Fruit fly (Drosophila melanogaster) whole organism, embryonic: ENCODE measurements around the gene Ser12.

Experiments used
- Adf1 ChIP-seq: fragments of 200-800 bp; sonication (Bioruptor generic); IDR thresholded peaks from 2 replicates; pipeline ENCODE4 v1.3.6; 2022; ENCODE audit warnings: missing biosample characterization, missing genetic modification characterization
- CG10209 ChIP-seq: fragments of 200-800 bp; sonication (Bioruptor generic); optimal IDR thresholded peaks from 3 replicates; lab custom pipeline; 2017; ENCODE audit warnings: missing biosample characterization, mild to moderate bottlenecking, missing genetic modification characterization, missing genetic modification reagents
- CG10267 ChIP-seq: fragments of 200-800 bp; sonication (Bioruptor generic); optimal IDR thresholded peaks from 2 replicates; lab custom pipeline; 2018; ENCODE audit warnings: missing biosample characterization, mild to moderate bottlenecking, missing genetic modification characterization, moderate library complexity
- CG12659 ChIP-seq: fragments of 200-800 bp; sonication (Bioruptor generic); optimal IDR thresholded peaks from 3 replicates; lab custom pipeline; 2017; ENCODE audit warnings: mild to moderate bottlenecking, missing biosample characterization, missing genetic modification reagents, missing genetic modification characterization
- CG13287 ChIP-seq: fragments of 200-800 bp; sonication (Bioruptor generic); IDR thresholded peaks from 2 replicates; pipeline ENCODE4 v1.3.6; 2022; ENCODE audit warnings: missing biosample characterization, missing genetic modification characterization; ENCODE audit not compliant: partially characterized antibody
- CG14710 ChIP-seq: fragments of 200-800 bp; sonication (Bioruptor generic); optimal IDR thresholded peaks from 3 replicates; lab custom pipeline; 2019; ENCODE audit warnings: missing biosample characterization, mild to moderate bottlenecking, missing genetic modification characterization, moderate library complexity
- CG15514 ChIP-seq: fragments of 200-800 bp; sonication (Bioruptor generic); optimal IDR thresholded peaks from 3 replicates; lab custom pipeline; 2017; ENCODE audit warnings: missing biosample characterization, missing genetic modification characterization, mild to moderate bottlenecking, moderate library complexity, missing genetic modification reagents
- CG16863 ChIP-seq: fragments of 200-800 bp; sonication (Bioruptor generic); optimal IDR thresholded peaks from 3 replicates; lab custom pipeline; 2016; ENCODE audit warnings: missing biosample characterization, missing genetic modification characterization
- CG17359 ChIP-seq: fragments of 200-800 bp; sonication (Bioruptor generic); optimal IDR thresholded peaks from 3 replicates; lab custom pipeline; 2018; ENCODE audit warnings: missing biosample characterization, mild to moderate bottlenecking, missing genetic modification characterization, moderate library complexity
- CG2712 ChIP-seq: fragments of 200-800 bp; optimal IDR thresholded peaks from 3 replicates; lab custom pipeline; 2019; ENCODE audit warnings: missing biosample characterization, mild to moderate bottlenecking, missing genetic modification characterization, moderate library complexity
- CG34224 ChIP-seq: fragments of 200-800 bp; sonication (Bioruptor generic); IDR thresholded peaks from 3 replicates; pipeline ENCODE4 v1.3.6; 2022; ENCODE audit warnings: missing biosample characterization, missing genetic modification characterization; ENCODE audit not compliant: partially characterized antibody
- CG34376 ChIP-seq: fragments of 200-800 bp; sonication (Bioruptor generic); optimal IDR thresholded peaks from 2 replicates; lab custom pipeline; 2018; ENCODE audit warnings: missing biosample characterization, mild to moderate bottlenecking, missing genetic modification characterization
- CG4328 ChIP-seq: fragments of 200-800 bp; sonication (Bioruptor generic); optimal IDR thresholded peaks from 3 replicates; lab custom pipeline; 2017; ENCODE audit warnings: missing biosample characterization, missing genetic modification reagents, missing genetic modification characterization
- CG4617 ChIP-seq: fragments of 200-800 bp; sonication (Bioruptor generic); optimal IDR thresholded peaks from 3 replicates; lab custom pipeline; 2016; ENCODE audit warnings: missing biosample characterization, missing genetic modification characterization, borderline replicate concordance
- CG6791 ChIP-seq: fragments of 200-800 bp; sonication (Bioruptor generic); IDR thresholded peaks from 3 replicates; pipeline ENCODE4 v1.3.6; 2022; ENCODE audit warnings: missing biosample characterization, missing genetic modification characterization; ENCODE audit not compliant: partially characterized antibody
- CG8765 ChIP-seq: fragments of 200-800 bp; sonication (Bioruptor generic); IDR thresholded peaks from 2 replicates; pipeline ENCODE4 v1.3.6; 2022; ENCODE audit warnings: missing biosample characterization, missing genetic modification characterization
- CG9932 ChIP-seq: fragments of 200-800 bp; sonication (Bioruptor generic); IDR thresholded peaks from 2 replicates; pipeline ENCODE4 v1.3.6; 2022; ENCODE audit warnings: missing biosample characterization, missing genetic modification characterization
- Dll ChIP-seq: fragments of 200-800 bp; sonication (Bioruptor generic); IDR thresholded peaks from 4 replicates; pipeline ENCODE4 v1.3.6; 2022; ENCODE audit warnings: missing biosample characterization, missing genetic modification characterization; ENCODE audit not compliant: partially characterized antibody
- E2f2 ChIP-seq: fragments of 200-800 bp; sonication (Bioruptor generic); IDR thresholded peaks from 2 replicates; pipeline ENCODE4 v1.3.6; 2022; ENCODE audit warnings: missing biosample characterization, missing genetic modification characterization
- HLHmδ ChIP-seq: fragments of 200-800 bp; sonication (Bioruptor generic); optimal IDR thresholded peaks from 2 replicates; lab custom pipeline; 2018; ENCODE audit warnings: missing biosample characterization, mild to moderate bottlenecking, missing genetic modification characterization, moderate library complexity
- MESR4 ChIP-seq: fragments of 200-800 bp; sonication (Bioruptor generic); optimal IDR thresholded peaks from 2 replicates; lab custom pipeline; 2018; ENCODE audit warnings: missing biosample characterization, mild to moderate bottlenecking, missing genetic modification characterization, moderate library complexity
- Med ChIP-seq: fragments of 200-800 bp; sonication (Bioruptor generic); peaks from one replicate; lab custom pipeline; 2016; ENCODE audit warnings: missing biosample characterization, missing genetic modification characterization, mild to moderate bottlenecking, inconsistent platforms, moderate library complexity
- Meics ChIP-seq: fragments of 200-800 bp; sonication (Bioruptor generic); optimal IDR thresholded peaks from 2 replicates; lab custom pipeline; 2017; ENCODE audit warnings: missing biosample characterization, mild to moderate bottlenecking, missing genetic modification characterization
- Sry-δ ChIP-seq: fragments of 200-800 bp; sonication (Bioruptor generic); optimal IDR thresholded peaks from 2 replicates; lab custom pipeline; 2016; ENCODE audit warnings: missing biosample characterization, missing genetic modification characterization
- Tbp ChIP-seq: fragments of >200 bp; optimal IDR thresholded peaks from 2 replicates; lab custom pipeline; 2018; ENCODE audit warnings: missing biosample characterization, missing genetic modification characterization
- Trl ChIP-seq, 3 experiments: fragments of >200 bp in 2 of 3; fragments of 200-800 bp in 1 of 3; sonication (Bioruptor generic) in 1 of 3; optimal IDR thresholded peaks; 2 replicates in 1 of 3; 3 replicates in 2 of 3; lab custom pipeline; 2016 to 2017; ENCODE audit warnings: missing biosample characterization in 1 of 3, missing genetic modification characterization in 1 of 3
- abd-A ChIP-seq: fragments of 200-800 bp; sonication (Bioruptor generic); optimal IDR thresholded peaks from 3 replicates; lab custom pipeline; 2019; ENCODE audit warnings: missing biosample characterization, mild to moderate bottlenecking, missing genetic modification characterization, moderate library complexity
- caup ChIP-seq: fragments of 200-800 bp; sonication (Bioruptor generic); optimal IDR thresholded peaks from 3 replicates; lab custom pipeline; 2017; ENCODE audit warnings: missing biosample characterization, mild to moderate bottlenecking, missing genetic modification characterization, moderate library complexity; ENCODE audit not compliant: severe bottlenecking
- chinmo ChIP-seq: fragments of 200-800 bp; sonication (Bioruptor generic); IDR thresholded peaks from 4 replicates; pipeline ENCODE4 v1.3.6; 2022; ENCODE audit warnings: missing biosample characterization, missing genetic modification characterization; ENCODE audit not compliant: partially characterized antibody
- da ChIP-seq: fragments of 200-800 bp; sonication (Bioruptor generic); optimal IDR thresholded peaks from 2 replicates; lab custom pipeline; 2016; ENCODE audit warnings: missing biosample characterization, missing genetic modification characterization
- dm ChIP-seq: fragments of 200-800 bp; sonication (Bioruptor generic); optimal IDR thresholded peaks from 3 replicates; lab custom pipeline; 2016; ENCODE audit warnings: missing biosample characterization, missing genetic modification characterization
- exex ChIP-seq: fragments of 200-800 bp; sonication (Bioruptor generic); optimal IDR thresholded peaks from 4 replicates; lab custom pipeline; 2018; ENCODE audit warnings: missing biosample characterization, mild to moderate bottlenecking, missing genetic modification characterization, moderate library complexity
- gro ChIP-seq: fragments of 200-800 bp; sonication (Bioruptor generic); optimal IDR thresholded peaks from 2 replicates; lab custom pipeline; 2016; ENCODE audit warnings: missing biosample characterization, missing genetic modification characterization
- gsb-n ChIP-seq: fragments of 200-800 bp; sonication (Bioruptor generic); optimal IDR thresholded peaks from 3 replicates; lab custom pipeline; 2018; ENCODE audit warnings: missing biosample characterization, mild to moderate bottlenecking, missing genetic modification characterization
- knrl ChIP-seq: fragments of 200-800 bp; sonication (Bioruptor generic); IDR thresholded peaks from 3 replicates; pipeline ENCODE4 v1.3.6; 2022; ENCODE audit warnings: missing biosample characterization, missing genetic modification characterization; ENCODE audit not compliant: partially characterized antibody
- lbe ChIP-seq: fragments of 200-800 bp; sonication (Bioruptor generic); optimal IDR thresholded peaks from 2 replicates; lab custom pipeline; 2016; ENCODE audit warnings: missing biosample characterization, mild to moderate bottlenecking, missing genetic modification characterization
- prd ChIP-seq, 3 experiments: fragments of >200 bp in 2 of 3; fragments of 200-800 bp in 1 of 3; sonication (Bioruptor generic) in 1 of 3; optimal IDR thresholded peaks in 2 of 3; IDR thresholded peaks in 1 of 3; 2 replicates in 2 of 3; 3 replicates in 1 of 3; pipeline versions ENCODE4 v1.3.6 to Lab custom; 2017 to 2022; ENCODE audit warnings: missing biosample characterization in 1 of 3, missing genetic modification characterization in 1 of 3
- pzg ChIP-seq: fragments of 200-800 bp; sonication (Bioruptor generic); optimal IDR thresholded peaks from 3 replicates; lab custom pipeline; 2018; ENCODE audit warnings: missing biosample characterization, mild to moderate bottlenecking, missing genetic modification characterization, moderate library complexity
- row ChIP-seq: fragments of 200-800 bp; sonication (Bioruptor generic); IDR thresholded peaks from 3 replicates; pipeline ENCODE4 v1.3.6; 2022; ENCODE audit warnings: missing biosample characterization, missing genetic modification characterization
- sens ChIP-seq: fragments of 200-800 bp; sonication (Bioruptor generic); peaks from one replicate; lab custom pipeline; 2016; ENCODE audit warnings: missing biosample characterization, missing genetic modification characterization
- slbo ChIP-seq: fragments of 200-800 bp; sonication (Bioruptor generic); IDR thresholded peaks from 2 replicates; pipeline ENCODE4 v1.3.6; 2022; ENCODE audit warnings: missing biosample characterization, missing genetic modification characterization
- sqz ChIP-seq: fragments of 200-800 bp; sonication (Bioruptor generic); optimal IDR thresholded peaks from 3 replicates; lab custom pipeline; 2018; ENCODE audit warnings: missing biosample characterization, mild to moderate bottlenecking, missing genetic modification characterization
- stwl ChIP-seq: fragments of 200-800 bp; sonication (Bioruptor generic); optimal IDR thresholded peaks from 3 replicates; lab custom pipeline; 2018; ENCODE audit warnings: missing biosample characterization, mild to moderate bottlenecking, missing genetic modification characterization, moderate library complexity
- sug ChIP-seq: fragments of 200-800 bp; optimal IDR thresholded peaks from 2 replicates; lab custom pipeline; 2019; ENCODE audit warnings: missing biosample characterization, mild to moderate bottlenecking, missing genetic modification characterization, moderate library complexity
- zen ChIP-seq: fragments of 200-800 bp; sonication (Bioruptor generic); optimal IDR thresholded peaks from 3 replicates; lab custom pipeline; 2018; ENCODE audit warnings: missing biosample characterization, mild to moderate bottlenecking, missing genetic modification characterization, moderate library complexity

The Ser12 gene

DNA sequence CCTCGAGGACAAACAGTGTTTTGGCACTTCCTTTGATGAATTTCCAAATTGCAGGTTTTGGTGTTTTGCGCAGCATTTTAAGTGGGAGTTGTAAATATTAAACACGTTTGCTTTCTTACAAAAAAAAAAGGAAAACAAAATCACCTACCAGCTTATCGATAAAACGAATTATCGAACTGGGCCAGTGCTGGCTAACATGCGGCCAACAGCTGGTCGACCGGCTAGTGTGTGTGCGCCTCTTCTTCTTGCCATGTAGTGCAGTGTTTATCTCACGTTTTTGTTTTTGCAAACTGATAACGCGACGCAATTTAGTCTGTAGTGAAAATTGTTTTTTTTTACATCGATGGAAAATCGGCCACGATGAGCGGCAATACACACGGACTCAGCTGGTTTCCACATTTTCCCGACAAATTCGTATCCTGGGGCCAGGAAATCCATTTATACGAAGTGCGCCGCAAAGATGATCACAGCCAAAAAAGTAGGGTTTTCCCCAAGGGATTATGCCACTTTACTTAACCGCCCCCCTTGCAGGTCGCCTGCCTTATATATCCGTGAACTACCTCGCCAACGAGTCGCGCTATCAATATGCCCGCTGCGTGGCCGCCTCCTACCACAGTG lies 33.9 kb downstream of the Ser12 start, which contains the start of the genes CG15386, CG42371 and mio (continued):
- TF ChIP-seq CG10209 (GFP tag; lab: Kevin White, UChicago) (no peak), dm (GFP tag; lab: Kevin White, UChicago) (peak; percentile 72), caup (GFP tag; lab: Kevin White, UChicago) (peak; percentile 9), CG16863 (GFP tag; lab: Kevin White, UChicago) (no peak), CG6791 (GFP tag; lab: Robert Waterston, UW) (peak; percentile 65; the same call in 2 of the 3 replicates), da (GFP tag; lab: Kevin White, UChicago) (no peak), CG9932 (GFP tag; lab: Robert Waterston, UW) (peak; percentile 48), slbo (GFP tag; lab: Robert Waterston, UW) (peak; percentile 19; the same call in 1 of the 2 replicates), row (GFP tag; lab: Robert Waterston, UW) (peak; percentile 14; the same call in 1 of the 3 replicates), CG14710 (peak; percentile 81), sqz (GFP tag; lab: Kevin White, UChicago) (peak; percentile 49), CG2712 (tag; lab: Kevin White, UChicago) (peak; percentile 2), zen (peak; percentile 44), sug (tag; lab: Kevin White, UChicago) (peak; percentile 37), CG12659 (peak; percentile 52), Trl (optimal IDR thresholded peaks at IDR 0.05; lab: Kevin White, UChicago) (no peak), Trl (GFP tag; optimal IDR thresholded peaks at IDR 0.05; lab: Kevin White, UChicago) (peak; percentile 41), knrl (no peak), CG15514 (peak; percentile 34), prd (optimal IDR thresholded peaks at IDR 0.05; lab: Kevin White, UChicago) (no peak), prd (GFP tag; IDR thresholded peaks at IDR 0.05; lab: Robert Waterston, UW) (0 out of 3 replicates have a peak, but pooled peaks have one; percentile 29)
- TF ChIP-seq, all 482 proteins: peak for 103

DNA sequence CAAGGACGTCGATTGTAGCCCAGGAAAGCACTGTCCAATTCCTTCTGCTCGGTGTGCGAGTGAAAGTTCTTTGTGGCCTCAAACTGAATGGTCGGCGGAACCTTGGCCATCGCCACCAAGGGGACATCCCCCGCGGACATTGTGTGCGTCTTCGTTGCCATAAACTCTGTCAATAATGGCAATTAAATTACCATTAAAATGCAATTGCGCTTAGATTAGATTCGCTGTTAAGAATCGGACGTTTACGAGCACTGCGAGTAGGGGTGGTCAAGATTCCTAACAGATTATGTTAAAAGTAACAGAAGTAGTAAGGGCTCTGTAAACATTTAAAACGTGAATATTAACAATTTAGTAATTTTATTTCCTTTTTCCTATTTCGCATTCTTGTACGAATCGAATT lies 35.0 kb downstream of the Ser12 start, which contains the start of gene daed:
daed (minus strand) TSS at position 247 of the 400 bp plus-strand sequence.
- TF ChIP-seq abd-A (tag; lab: Kevin White, UChicago) (peak; percentile 58), gro (peak; percentile 9), zen (peak; percentile 99), gsb-n (tag; lab: Kevin White, UChicago) (peak; percentile 69), exex (tag; lab: Kevin White, UChicago) (peak; percentile 99), Dll (GFP tag; lab: Robert Waterston, UW) (0 out of 4 replicates have a peak, but pooled peaks have one; percentile 33), Tbp (GFP tag; lab: Kevin White, UChicago) (no peak), CG17359 (tag; lab: Kevin White, UChicago) (no peak), CG34376 (peak; percentile 2), caup (GFP tag; lab: Kevin White, UChicago) (no peak), CG8765 (GFP tag; lab: Robert Waterston, UW) (no peak), chinmo (0 out of 4 replicates have a peak, but pooled peaks have one; percentile 10), CG6791 (GFP tag; lab: Robert Waterston, UW) (peak; percentile 27; the same call in 1 of the 3 replicates), MESR4 (GFP tag; lab: Kevin White, UChicago) (peak; percentile 62), E2f2 (GFP tag; lab: Robert Waterston, UW) (peak; percentile 25; the same call in 1 of the 2 replicates), CG10267 (tag; lab: Kevin White, UChicago) (peak; percentile 82), HLHmδ (GFP tag; lab: Kevin White, UChicago) (no peak), Med (GFP tag; lab: Kevin White, UChicago) (peak; percentile 79), Meics (no peak), CG4328 (GFP tag; lab: Kevin White, UChicago) (no peak), pzg (GFP tag; lab: Kevin White, UChicago) (peak; percentile 30), CG14710 (peak; percentile 67), CG13287 (GFP tag; lab: Robert Waterston, UW) (peak; percentile 22; the same call in 1 of the 2 replicates), sens (peak; percentile 8), Adf1 (peak; percentile 22; the same call in 1 of the 2 replicates), CG4617 (GFP tag; lab: Kevin White, UChicago) (peak; percentile 29), CG34224 (GFP tag; lab: Robert Waterston, UW) (0 out of 3 replicates have a peak, but pooled peaks have one; percentile 28), stwl (tag; lab: Kevin White, UChicago) (peak; percentile 42), Sry-δ (GFP tag; lab: Kevin White, UChicago) (peak; percentile 8), lbe (GFP tag; lab: Kevin White, UChicago) (peak; percentile 35)
